Worm (Caenorhabditis elegans): ENCODE data around the gene molo-1.
A peak's percentile ranks its signal among the peaks of the same experiment; 100 is the strongest.

Gene molo-1

ce11 chrIII:5572806-5573205 is 988 bp upstream of the molo-1 start:
- TF ChIP-seq xnd-1 (tag; optimal IDR thresholded peaks at IDR 0.05), result no peak

- TF ChIP-seq F10E7.11 (tag; optimal IDR thresholded peaks at IDR 0.05), result no peak
- TF ChIP-seq ztf-3 (GFP tag; optimal IDR thresholded peaks at IDR 0.05), result no peak
- TF ChIP-seq cebp-1 (GFP tag; IDR thresholded peaks at IDR 0.05), result peak; percentile 93
- peak; percentile 97 for TF ChIP-seq cebp-1 (tag; optimal IDR thresholded peaks at IDR 0.05)
Observed at ce11 chrIII:5581049-5581448, 7.3 kb downstream of the molo-1 start, which contains the start of gene F56D2.5. TSS of gene F56D2.5 (minus strand) at chrIII:5581419.

- TF ChIP-seq fkh-3 (tag; optimal IDR thresholded peaks at IDR 0.05) (no peak), aptf-2 (GFP tag; conservative IDR thresholded peaks at IDR 0.05) (no peak), ama-1 (optimal IDR thresholded peaks at IDR 0.05) (no peak), ama-1 (GFP tag; optimal IDR thresholded peaks at IDR 0.05) (no peak), B0261.1 (tag; optimal IDR thresholded peaks at IDR 0.05) (no peak), Y53F4B.3 (GFP tag; IDR thresholded peaks at IDR 0.05) (no peak), lin-26 (GFP tag; IDR thresholded peaks at IDR 0.05) (no peak), athp-1 (tag; optimal IDR thresholded peaks at IDR 0.05) (no peak), T26A5.8 (tag; optimal IDR thresholded peaks at IDR 0.05) (no peak), lag-1 (GFP tag; IDR thresholded peaks at IDR 0.05) (no peak), hrde-1 (tag; optimal IDR thresholded peaks at IDR 0.05; ENCODE audit: borderline replicate concordance) (no peak), rcor-1 (GFP tag; IDR thresholded peaks at IDR 0.05) (no peak), sea-2 (GFP tag; IDR thresholded peaks at IDR 0.05) (no peak), dpl-1 (GFP tag; optimal IDR thresholded peaks at IDR 0.05) (no peak), F39B2.1 (GFP tag; IDR thresholded peaks at IDR 0.05) (no peak), mcd-1 (GFP tag; IDR thresholded peaks at IDR 0.05) (no peak), nhr-120 (GFP tag; IDR thresholded peaks at IDR 0.05) (no peak)
Observed at ce11 chrIII:5582766-5583165, 9.0 kb downstream of the molo-1 start, which contains the start of the genes F56D2.8 and uev-2. TSS of gene F56D2.8 (minus strand) at chrIII:5582866. TSS of gene uev-2 (plus strand) at chrIII:5583125.

ce11 chrIII:5584647-5585046 is 10.9 kb downstream of the molo-1 start, which contains the start of gene F56D2.3:
TSS of gene F56D2.3 (plus strand) at chrIII:5584947.
- TF ChIP-seq zfh-2 (GFP tag; conservative IDR thresholded peaks at IDR 0.05) (peak; percentile 35; the same call in 1 of the 2 replicates), ztf-6 (GFP tag; IDR thresholded peaks at IDR 0.05) (no peak), ceh-58 (GFP tag; IDR thresholded peaks at IDR 0.05) (0 out of 2 replicates have a peak, but pooled peaks have one; percentile 9)

ce11 chrIII:5585711-5586110 is 11.9 kb downstream of the molo-1 start:
- 0 out of 2 replicates have a peak, but pooled peaks have one; percentile 67 for TF ChIP-seq F37B4.10 (GFP tag; IDR thresholded peaks at IDR 0.05)
- no peak for TF ChIP-seq K11D2.4 (GFP tag; IDR thresholded peaks at IDR 0.05)

ce11 chrIII:5586925-5587324 is 13.1 kb downstream of the molo-1 start, which contains the start of gene F56D2.2:
TSS of gene F56D2.2 (plus strand) at chrIII:5587263.
- TF ChIP-seq efl-1 (GFP tag; optimal IDR thresholded peaks at IDR 0.05) (peak; percentile 45), lin-35 (GFP tag; optimal IDR thresholded peaks at IDR 0.05) (peak in 1 of 3 experiments; percentile 9), ceh-58 (GFP tag; IDR thresholded peaks at IDR 0.05) (no peak)

ce11 chrIII:5588746-5589145 is 15.0 kb downstream of the molo-1 start:
- TF ChIP-seq B0019.2 (GFP tag; conservative IDR thresholded peaks at IDR 0.05), result no peak
- TF ChIP-seq lsl-1 (GFP tag; optimal IDR thresholded peaks at IDR 0.05), result peak; percentile 24
- no peak for TF ChIP-seq bed-1 (GFP tag; IDR thresholded peaks at IDR 0.05)
- peak; percentile 9 for TF ChIP-seq ZK185.1 (tag; optimal IDR thresholded peaks at IDR 0.05; ENCODE audit: poor library complexity, severe bottlenecking)
- TF ChIP-seq D2030.7 (GFP tag; IDR thresholded peaks at IDR 0.05), result peak; percentile 43; the same call in 1 of the 2 replicates
- TF ChIP-seq repo-1 (tag; optimal IDR thresholded peaks at IDR 0.05), result peak; percentile 74
- 0 out of 2 replicates have a peak, but pooled peaks have one; percentile 50 for TF ChIP-seq ceh-58 (GFP tag; IDR thresholded peaks at IDR 0.05)
- no peak for TF ChIP-seq ceh-100 (GFP tag; IDR thresholded peaks at IDR 0.05)
- TF ChIP-seq F49E8.2 (tag; optimal IDR thresholded peaks at IDR 0.05; ENCODE audit: insufficient read depth), result peak; percentile 14
- no peak for TF ChIP-seq aptf-2 (GFP tag; conservative IDR thresholded peaks at IDR 0.05)
- peak; percentile 52 for TF ChIP-seq madf-6 (GFP tag; IDR thresholded peaks at IDR 0.05)
- TF ChIP-seq die-1 (tag; optimal IDR thresholded peaks at IDR 0.05), result peak; percentile 8
- no peak for TF ChIP-seq rcor-1 (GFP tag; IDR thresholded peaks at IDR 0.05)
- TF ChIP-seq lin-54 (GFP tag; optimal IDR thresholded peaks at IDR 0.05), result peak; percentile 40

Measured in whole organism, young adult.